Fruit fly (Drosophila melanogaster) whole organism, embryonic: ENCODE results near the gene akirin.
A peak's percentile ranks its signal among the peaks of the same experiment; 100 is the strongest.

ENCODE experiments used
- CG12071 ChIP-seq: fragments of 200-800 bp; sonication (Bioruptor generic); optimal IDR thresholded peaks from 3 replicates; lab custom pipeline; 2018; ENCODE audit warnings: missing biosample characterization, mild to moderate bottlenecking, missing genetic modification characterization
- CG6813 ChIP-seq: fragments of 200-800 bp; sonication (Bioruptor generic); optimal IDR thresholded peaks from 2 replicates; lab custom pipeline; 2017; ENCODE audit warnings: missing biosample characterization, missing genetic modification characterization, mild to moderate bottlenecking, moderate library complexity, missing genetic modification reagents
- lola ChIP-seq, 3 experiments: fragments of >200 bp in 2 of 3; fragments of 200-800 bp in 1 of 3; sonication (Bioruptor generic) in 1 of 3; optimal IDR thresholded peaks; 2 replicates each; lab custom pipeline; 2017 to 2019; ENCODE audit warnings: missing biosample characterization in 3 of 3, missing genetic modification characterization in 3 of 3, mild to moderate bottlenecking in 1 of 3, moderate library complexity in 1 of 3
- so ChIP-seq: fragments of 200-800 bp; sonication (Bioruptor generic); IDR thresholded peaks from 3 replicates; pipeline ENCODE4 v1.3.6; 2022; ENCODE audit warnings: missing biosample characterization, missing genetic modification characterization

DNA sequence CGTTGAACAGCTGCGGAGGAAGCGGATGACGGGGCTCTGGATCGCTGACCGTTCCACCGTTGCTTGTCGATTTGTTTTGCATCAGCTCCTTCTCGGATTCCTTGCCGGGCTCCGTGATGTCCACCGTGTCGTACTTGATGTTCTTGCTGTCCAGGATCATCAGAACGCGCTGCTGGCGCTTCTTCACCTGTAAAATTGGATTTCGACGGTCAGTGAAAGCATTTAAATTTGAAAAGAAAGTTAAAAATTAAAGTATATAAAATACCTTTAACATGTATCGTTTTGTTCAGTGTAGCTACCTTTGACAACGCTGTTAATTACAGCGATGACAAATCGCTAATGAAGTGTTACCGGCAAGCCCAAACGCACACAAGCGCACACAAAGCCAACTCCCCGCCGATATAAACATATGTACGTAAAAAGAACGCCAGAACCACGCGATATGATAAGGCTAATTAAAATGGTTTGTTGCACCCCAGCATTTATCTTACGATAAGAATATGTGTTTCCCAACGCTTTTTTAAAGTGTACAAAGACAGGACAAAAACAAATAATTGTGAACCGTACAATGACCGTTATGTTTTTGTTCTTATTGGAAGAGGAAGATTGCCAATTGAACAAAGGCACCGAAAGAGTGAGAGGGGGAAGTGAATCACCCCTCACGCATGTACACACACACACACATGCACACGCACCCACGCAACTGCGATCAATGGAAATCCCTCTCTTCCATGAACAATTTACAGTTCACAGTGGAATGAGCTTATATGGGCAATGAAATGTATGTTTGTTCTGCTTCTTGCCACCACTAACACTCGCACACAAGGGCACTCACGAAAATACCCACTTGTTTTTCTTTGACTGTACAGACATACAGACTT, 1.6 kb upstream of the akirin start:
- TF ChIP-seq CG6813 (GFP tag; lab: Kevin White, UChicago) (peak; percentile 48), so (peak; percentile 61; the same call in 1 of the 3 replicates), CG12071 (GFP tag; lab: Kevin White, UChicago) (no peak), lola (GFP tag; optimal IDR thresholded peaks at IDR 0.05; lab: Kevin White, UChicago) (no peak)
